Fruit fly (Drosophila melanogaster) whole organism, embryonic: Measurements from ENCODE around the gene Oatp30B.

ENCODE experiments used
- Adf1 ChIP-seq: fragments of 200-800 bp; sonication (Bioruptor generic); IDR thresholded peaks from 2 replicates; pipeline ENCODE4 v1.3.6; 2022; ENCODE audit warnings: missing biosample characterization, missing genetic modification characterization
- Antp ChIP-seq: fragments of 200-800 bp; sonication (Bioruptor generic); optimal IDR thresholded peaks from 3 replicates; lab custom pipeline; 2016; ENCODE audit warnings: missing biosample characterization, missing genetic modification characterization
- Awh ChIP-seq: fragments of 200-800 bp; sonication (Bioruptor generic); IDR thresholded peaks from 2 replicates; pipeline ENCODE4, ENCODE4 v1.3.6; 2022; ENCODE audit warnings: missing biosample characterization, missing genetic modification characterization
- B-H1 ChIP-seq: fragments of 200-800 bp; sonication (Bioruptor generic); IDR thresholded peaks from 3 replicates; pipeline ENCODE4 v1.3.6; 2022; ENCODE audit warnings: missing biosample characterization, missing genetic modification characterization
- CG10209 ChIP-seq: fragments of 200-800 bp; sonication (Bioruptor generic); optimal IDR thresholded peaks from 3 replicates; lab custom pipeline; 2017; ENCODE audit warnings: missing biosample characterization, mild to moderate bottlenecking, missing genetic modification characterization, missing genetic modification reagents
- CG1024 ChIP-seq: fragments of 200-800 bp; sonication (Bioruptor generic); IDR thresholded peaks from 2 replicates; pipeline ENCODE4 v1.3.6; 2022; ENCODE audit warnings: missing biosample characterization, missing genetic modification characterization
- CG10431 ChIP-seq: fragments of 200-800 bp; sonication (Bioruptor generic); optimal IDR thresholded peaks from 3 replicates; lab custom pipeline; 2018; ENCODE audit warnings: missing biosample characterization, mild to moderate bottlenecking, missing genetic modification characterization
- CG11398 ChIP-seq: fragments of 200-800 bp; sonication (Bioruptor generic); optimal IDR thresholded peaks from 2 replicates; lab custom pipeline; 2016; ENCODE audit warnings: missing biosample characterization, missing genetic modification characterization
- CG11560 ChIP-seq: fragments of 200-800 bp; sonication (Bioruptor generic); IDR thresholded peaks from 3 replicates; pipeline ENCODE4 v1.3.6; 2022; ENCODE audit warnings: missing biosample characterization, missing genetic modification characterization
- CG12744 ChIP-seq: fragments of 200-800 bp; sonication (Bioruptor generic); optimal IDR thresholded peaks from 2 replicates; lab custom pipeline; 2016; ENCODE audit warnings: missing biosample characterization, missing genetic modification characterization
- CG12942 ChIP-seq: fragments of 200-800 bp; sonication (Bioruptor generic); optimal IDR thresholded peaks from 3 replicates; lab custom pipeline; 2016; ENCODE audit warnings: missing biosample characterization, missing genetic modification characterization
- CG13624 ChIP-seq: fragments of 200-800 bp; sonication (Bioruptor generic); optimal IDR thresholded peaks from 2 replicates; lab custom pipeline; 2016; ENCODE audit warnings: missing biosample characterization, missing genetic modification characterization
- CG13894 ChIP-seq: fragments of 200-800 bp; sonication (Bioruptor generic); optimal IDR thresholded peaks from 3 replicates; lab custom pipeline; 2018; ENCODE audit warnings: missing biosample characterization, mild to moderate bottlenecking, missing genetic modification characterization, moderate library complexity
- CG14965 ChIP-seq: fragments of 200-800 bp; sonication (Bioruptor generic); optimal IDR thresholded peaks from 2 replicates; lab custom pipeline; 2016; ENCODE audit warnings: missing biosample characterization, missing genetic modification characterization, borderline replicate concordance
- CG15073 ChIP-seq: fragments of 200-800 bp; sonication (Bioruptor generic); optimal IDR thresholded peaks from 2 replicates; lab custom pipeline; 2016; ENCODE audit warnings: missing biosample characterization, missing genetic modification characterization
- CG15269 ChIP-seq: fragments of 200-800 bp; sonication (Bioruptor generic); optimal IDR thresholded peaks from 2 replicates; lab custom pipeline; 2018; ENCODE audit warnings: missing biosample characterization, mild to moderate bottlenecking, missing genetic modification characterization, moderate library complexity
- CG16863 ChIP-seq: fragments of 200-800 bp; sonication (Bioruptor generic); optimal IDR thresholded peaks from 3 replicates; lab custom pipeline; 2016; ENCODE audit warnings: missing biosample characterization, missing genetic modification characterization
- CG1792 ChIP-seq: fragments of 200-800 bp; sonication (Bioruptor generic); optimal IDR thresholded peaks from 2 replicates; lab custom pipeline; 2016; ENCODE audit warnings: missing biosample characterization, missing genetic modification characterization
- CG18476 ChIP-seq: fragments of 200-800 bp; sonication (Bioruptor generic); optimal IDR thresholded peaks from 2 replicates; lab custom pipeline; 2016; ENCODE audit warnings: missing biosample characterization, mild to moderate bottlenecking, missing genetic modification characterization
- CG18764 ChIP-seq: fragments of 200-800 bp; sonication (Bioruptor generic); optimal IDR thresholded peaks from 3 replicates; lab custom pipeline; 2016; ENCODE audit warnings: missing biosample characterization, missing genetic modification characterization
- CG4328 ChIP-seq: fragments of 200-800 bp; sonication (Bioruptor generic); optimal IDR thresholded peaks from 3 replicates; lab custom pipeline; 2017; ENCODE audit warnings: missing biosample characterization, missing genetic modification reagents, missing genetic modification characterization
- CrebB ChIP-seq: fragments of 200-800 bp; sonication (Bioruptor generic); optimal IDR thresholded peaks from 3 replicates; lab custom pipeline; 2018; ENCODE audit warnings: missing biosample characterization, mild to moderate bottlenecking, missing genetic modification characterization
- D ChIP-seq, 2 experiments: fragments of 200-800 bp in 1 of 2; fragments of >200 bp in 1 of 2; sonication (Bioruptor generic) in 1 of 2; optimal IDR thresholded peaks; 2 replicates in 1 of 2; 3 replicates in 1 of 2; lab custom pipeline; 2017; ENCODE audit warnings: mild to moderate bottlenecking in 1 of 2, missing biosample characterization in 1 of 2, missing genetic modification characterization in 1 of 2, missing genetic modification reagents in 1 of 2
- D19B ChIP-seq: fragments of 200-800 bp; sonication (Bioruptor generic); optimal IDR thresholded peaks from 2 replicates; lab custom pipeline; 2017; ENCODE audit warnings: missing biosample characterization, mild to moderate bottlenecking, missing genetic modification characterization
- Ets65A ChIP-seq: fragments of 200-800 bp; sonication (Bioruptor generic); peaks from one replicate; lab custom pipeline; 2016; ENCODE audit warnings: missing biosample characterization, missing genetic modification characterization
- HmgZ ChIP-seq: fragments of 200-800 bp; sonication (Bioruptor generic); optimal IDR thresholded peaks from 2 replicates; lab custom pipeline; 2018; ENCODE audit warnings: missing biosample characterization, mild to moderate bottlenecking, missing genetic modification characterization
- Jarid2 ChIP-seq: fragments of 200-800 bp; sonication (Bioruptor generic); optimal IDR thresholded peaks from 3 replicates; lab custom pipeline; 2017; ENCODE audit warnings: mild to moderate bottlenecking, missing biosample characterization, missing genetic modification reagents, missing genetic modification characterization
- MTF-1 ChIP-seq: fragments of 200-800 bp; sonication (Bioruptor generic); optimal IDR thresholded peaks from 2 replicates; lab custom pipeline; 2018; ENCODE audit warnings: missing biosample characterization, mild to moderate bottlenecking, missing genetic modification characterization, borderline replicate concordance
- NK7.1 ChIP-seq: fragments of 200-800 bp; sonication (Bioruptor generic); optimal IDR thresholded peaks from 3 replicates; lab custom pipeline; 2016; ENCODE audit warnings: missing biosample characterization, missing genetic modification characterization
- Nf-YB ChIP-seq: fragments of 200-800 bp; sonication (Bioruptor generic); optimal IDR thresholded peaks from 3 replicates; lab custom pipeline; 2019; ENCODE audit warnings: missing biosample characterization, mild to moderate bottlenecking, missing genetic modification characterization, moderate library complexity
- Rx ChIP-seq: fragments of 200-800 bp; sonication (Bioruptor generic); IDR thresholded peaks from 2 replicates; pipeline ENCODE4 v1.3.6; 2022; ENCODE audit warnings: missing biosample characterization, missing genetic modification characterization
- Sox100B ChIP-seq: fragments of 200-800 bp; sonication (Bioruptor generic); optimal IDR thresholded peaks from 3 replicates; lab custom pipeline; 2018; ENCODE audit warnings: missing biosample characterization, mild to moderate bottlenecking, missing genetic modification characterization
- Trl ChIP-seq, 3 experiments: fragments of >200 bp in 2 of 3; fragments of 200-800 bp in 1 of 3; sonication (Bioruptor generic) in 1 of 3; optimal IDR thresholded peaks; 2 replicates in 1 of 3; 3 replicates in 2 of 3; lab custom pipeline; 2016 to 2017; ENCODE audit warnings: missing biosample characterization in 1 of 3, missing genetic modification characterization in 1 of 3
- Xbp1 ChIP-seq: fragments of 200-800 bp; sonication (Bioruptor generic); optimal IDR thresholded peaks from 3 replicates; lab custom pipeline; 2016; ENCODE audit warnings: missing biosample characterization, mild to moderate bottlenecking, missing genetic modification characterization
- ase ChIP-seq: fragments of 200-800 bp; sonication (Bioruptor generic); IDR thresholded peaks from 3 replicates; pipeline ENCODE4 v1.3.6; 2022; ENCODE audit warnings: missing biosample characterization, missing genetic modification characterization
- bigmax ChIP-seq: fragments of 200-800 bp; sonication (Bioruptor generic); optimal IDR thresholded peaks from 2 replicates; lab custom pipeline; 2018; ENCODE audit warnings: missing biosample characterization, mild to moderate bottlenecking, missing genetic modification characterization
- bowl ChIP-seq: fragments of 200-800 bp; sonication (Bioruptor generic); IDR thresholded peaks from 2 replicates; pipeline ENCODE4 v1.3.6; 2022; ENCODE audit warnings: missing biosample characterization, missing genetic modification characterization
- corto ChIP-seq: fragments of 200-800 bp; sonication (Bioruptor generic); optimal IDR thresholded peaks from 2 replicates; lab custom pipeline; 2016; ENCODE audit warnings: missing biosample characterization, mild to moderate bottlenecking, missing genetic modification characterization, moderate library complexity
- h ChIP-seq: fragments of >200 bp; optimal IDR thresholded peaks from 2 replicates; lab custom pipeline; 2017
- lmd ChIP-seq: fragments of 200-800 bp; sonication (Bioruptor generic); IDR thresholded peaks from 2 replicates; pipeline ENCODE4 v1.3.6; 2022; ENCODE audit warnings: missing biosample characterization, missing genetic modification characterization
- luna ChIP-seq: fragments of 200-800 bp; sonication (Bioruptor generic); optimal IDR thresholded peaks from 2 replicates; lab custom pipeline; 2016; ENCODE audit warnings: missing biosample characterization, missing genetic modification characterization
- maf-S ChIP-seq: fragments of 200-800 bp; sonication (Bioruptor generic); optimal IDR thresholded peaks from 2 replicates; lab custom pipeline; 2016; ENCODE audit warnings: missing biosample characterization, missing genetic modification characterization
- pb ChIP-seq: fragments of 200-800 bp; sonication (Bioruptor generic); optimal IDR thresholded peaks from 3 replicates; lab custom pipeline; 2016; ENCODE audit warnings: missing biosample characterization, missing genetic modification characterization
- ranshi ChIP-seq: fragments of 200-800 bp; sonication (Bioruptor generic); IDR thresholded peaks from 2 replicates; pipeline ENCODE4 v1.3.6; 2022; ENCODE audit warnings: missing biosample characterization, missing genetic modification characterization
- salm ChIP-seq: fragments of 200-800 bp; sonication (Bioruptor generic); optimal IDR thresholded peaks from 2 replicates; lab custom pipeline; 2018; ENCODE audit warnings: missing biosample characterization, mild to moderate bottlenecking, missing genetic modification characterization
- schlank ChIP-seq: fragments of 200-800 bp; sonication (Bioruptor generic); optimal IDR thresholded peaks from 2 replicates; lab custom pipeline; 2018; ENCODE audit warnings: missing biosample characterization, mild to moderate bottlenecking, missing genetic modification characterization
- stwl ChIP-seq: fragments of 200-800 bp; sonication (Bioruptor generic); optimal IDR thresholded peaks from 3 replicates; lab custom pipeline; 2018; ENCODE audit warnings: missing biosample characterization, mild to moderate bottlenecking, missing genetic modification characterization, moderate library complexity
- sug ChIP-seq: fragments of 200-800 bp; optimal IDR thresholded peaks from 2 replicates; lab custom pipeline; 2019; ENCODE audit warnings: missing biosample characterization, mild to moderate bottlenecking, missing genetic modification characterization, moderate library complexity
- tll ChIP-seq, 2 experiments: fragments of 200-800 bp in 1 of 2; fragments of >200 bp in 1 of 2; sonication (Bioruptor generic) in 1 of 2; optimal IDR thresholded peaks; 2 replicates each; lab custom pipeline; 2017 to 2019; ENCODE audit warnings: missing biosample characterization in 2 of 2, missing genetic modification characterization in 2 of 2, mild to moderate bottlenecking in 1 of 2, moderate library complexity in 1 of 2

The Oatp30B gene

DNA sequence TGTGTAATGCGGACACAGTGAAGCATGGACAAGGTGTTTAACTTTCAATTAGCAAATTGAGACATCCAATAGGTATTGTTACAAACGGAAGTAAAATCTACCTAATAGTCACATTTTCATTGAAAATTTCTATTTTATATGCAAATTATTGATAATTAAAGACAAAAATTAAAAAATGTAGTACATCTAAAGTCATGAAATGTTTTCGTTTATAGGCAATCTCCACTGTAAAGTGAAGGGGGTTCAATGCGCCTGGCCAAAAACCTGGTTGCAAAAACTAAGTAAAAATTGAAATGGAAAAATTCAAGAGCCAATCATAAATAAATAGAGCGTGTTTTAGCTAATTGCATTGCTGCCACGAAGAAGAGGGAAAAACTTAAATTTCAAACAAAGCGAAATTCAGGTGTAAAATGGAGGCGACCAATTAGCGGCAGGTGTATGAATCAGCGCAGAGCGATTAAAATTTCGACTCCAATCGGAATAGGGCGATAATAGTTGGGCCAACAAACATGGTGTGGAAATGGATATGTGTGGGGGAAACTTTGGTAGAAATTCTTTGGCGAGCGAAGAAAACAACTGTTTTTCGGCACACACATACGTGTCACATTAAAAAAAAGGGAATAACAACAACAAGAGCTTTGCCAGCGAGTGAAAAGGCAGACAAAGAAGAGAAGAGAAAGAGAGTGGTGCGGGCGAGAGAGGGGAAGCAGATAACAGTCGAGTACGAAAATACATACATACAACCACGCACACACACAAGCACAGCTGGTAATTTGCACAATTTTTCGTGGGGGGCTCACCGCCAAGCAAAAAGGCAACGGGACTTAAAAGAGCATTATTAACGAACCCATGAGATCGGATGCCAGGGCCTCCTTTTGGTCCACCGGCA is 27.4 kb upstream of the Oatp30B start (continued):
- TF ChIP-seq Xbp1 (GFP tag; lab: Kevin White, UChicago) (no peak), CG10209 (GFP tag; lab: Kevin White, UChicago) (peak; percentile 1), sug (tag; lab: Kevin White, UChicago) (peak; percentile 33), HmgZ (no peak), CrebB (tag; lab: Kevin White, UChicago) (no peak), Trl (optimal IDR thresholded peaks at IDR 0.05; lab: Kevin White, UChicago) (peak; percentile 51 to 58), Trl (GFP tag; optimal IDR thresholded peaks at IDR 0.05; lab: Kevin White, UChicago) (no peak), CG15073 (GFP tag; lab: Kevin White, UChicago) (no peak), CG12744 (GFP tag; lab: Kevin White, UChicago) (no peak), CG1024 (GFP tag; lab: Robert Waterston, UW) (no peak), pb (GFP tag; lab: Kevin White, UChicago) (no peak), CG14965 (GFP tag; lab: Kevin White, UChicago) (no peak), B-H1 (no peak), Rx (0 out of 2 replicates have a peak, but pooled peaks have one; percentile 9), lmd (GFP tag; lab: Robert Waterston, UW) (peak; percentile 59; the same call in 1 of the 2 replicates), CG13624 (GFP tag; lab: Kevin White, UChicago) (no peak), Adf1 (no peak), CG11560 (tag; lab: Robert Waterston, UW) (no peak), Jarid2 (GFP tag; lab: Kevin White, UChicago) (no peak), CG4328 (GFP tag; lab: Kevin White, UChicago) (peak; percentile 33), corto (GFP tag; lab: Kevin White, UChicago) (peak; percentile 27), MTF-1 (GFP tag; lab: Kevin White, UChicago) (no peak), CG10431 (GFP tag; lab: Kevin White, UChicago) (no peak), CG1792 (GFP tag; lab: Kevin White, UChicago) (no peak), Sox100B (peak; percentile 67), ase (GFP tag; lab: Robert Waterston, UW) (no peak), ranshi (GFP tag; lab: Robert Waterston, UW) (no peak; the same call in 1 of the 2 replicates), bowl (GFP tag; lab: Robert Waterston, UW) (no peak), CG11398 (no peak), D19B (GFP tag; lab: Kevin White, UChicago) (peak; percentile 19), Antp (no peak), Awh (GFP tag; lab: Robert Waterston, UW) (no peak), CG12942 (GFP tag; lab: Kevin White, UChicago) (no peak), schlank (tag; lab: Kevin White, UChicago) (no peak), CG13894 (tag; lab: Kevin White, UChicago) (no peak), CG16863 (GFP tag; lab: Kevin White, UChicago) (no peak), tll (GFP tag; optimal IDR thresholded peaks at IDR 0.05; lab: Kevin White, UChicago) (no peak), CG18764 (GFP tag; lab: Kevin White, UChicago) (no peak), Ets65A (GFP tag; lab: Kevin White, UChicago) (no peak), Nf-YB (GFP tag; lab: Kevin White, UChicago) (peak; percentile 48), bigmax (GFP tag; lab: Kevin White, UChicago) (no peak), NK7.1 (no peak), CG15269 (tag; lab: Kevin White, UChicago) (peak; percentile 46), h (no peak), maf-S (GFP tag; lab: Kevin White, UChicago) (no peak), stwl (tag; lab: Kevin White, UChicago) (no peak), D (optimal IDR thresholded peaks at IDR 0.05; lab: Kevin White, UChicago) (no peak), D (GFP tag; optimal IDR thresholded peaks at IDR 0.05; lab: Kevin White, UChicago) (no peak), luna (GFP tag; lab: Kevin White, UChicago) (no peak), salm (tag; lab: Kevin White, UChicago) (no peak), CG18476 (peak; percentile 21)
